Worm (Caenorhabditis elegans): ENCODE results near the gene F55C5.17.

Gene F55C5.17

ce11 chrV:12291587-12291986 is 10.8 kb upstream of the F55C5.17 start, which contains the start of the genes srpa-68 and srh-16 (continued):
- TF ChIP-seq T07F8.4 (tag; optimal IDR thresholded peaks at IDR 0.05) (no peak), attf-5 (GFP tag; optimal IDR thresholded peaks at IDR 0.05) (peak; percentile 73), lin-26 (GFP tag; IDR thresholded peaks at IDR 0.05) (no peak), C06A6.2 (GFP tag; conservative IDR thresholded peaks at IDR 0.05) (peak; percentile 72), madf-10 (tag; optimal IDR thresholded peaks at IDR 0.05) (peak; percentile 58), nhr-90 (tag; optimal IDR thresholded peaks at IDR 0.05) (peak; percentile 12), Y53G8AR.9 (GFP tag; conservative IDR thresholded peaks at IDR 0.05) (peak; percentile 94), D2030.7 (GFP tag; IDR thresholded peaks at IDR 0.05) (peak; percentile 52; the same call in 1 of the 2 replicates), Y56A3A.18 (GFP tag; IDR thresholded peaks at IDR 0.05) (peak; percentile 93), K11D2.4 (GFP tag; IDR thresholded peaks at IDR 0.05) (peak; percentile 74; the same call in 1 of the 2 replicates), rcor-1 (GFP tag; IDR thresholded peaks at IDR 0.05) (peak; percentile 89), cebp-1 (GFP tag; IDR thresholded peaks at IDR 0.05) (no peak), cebp-1 (tag; optimal IDR thresholded peaks at IDR 0.05) (peak; percentile 85), F39B2.1 (GFP tag; IDR thresholded peaks at IDR 0.05) (0 out of 2 replicates have a peak, but pooled peaks have one; percentile 78), snpc-3.4 (tag; optimal IDR thresholded peaks at IDR 0.05) (peak; percentile 70), egl-18 (GFP tag; IDR thresholded peaks at IDR 0.05) (no peak), lir-1 (GFP tag; conservative IDR thresholded peaks at IDR 0.05) (0 out of 2 replicates have a peak, but pooled peaks have one; percentile 41), tbp1 (GFP tag; optimal IDR thresholded peaks at IDR 0.05) (peak; percentile 67), B0336.3 (GFP tag; IDR thresholded peaks at IDR 0.05) (peak; percentile 78), Y53F4B.3 (GFP tag; IDR thresholded peaks at IDR 0.05) (0 out of 2 replicates have a peak, but pooled peaks have one; percentile 25), rec-8 (tag; optimal IDR thresholded peaks at IDR 0.05) (peak in 1 of 2 experiments; percentile 30), F33H1.4 (GFP tag; IDR thresholded peaks at IDR 0.05) (peak; percentile 70), B0261.1 (tag; optimal IDR thresholded peaks at IDR 0.05) (peak; percentile 11), let-607 (tag; optimal IDR thresholded peaks at IDR 0.05) (peak; percentile 82 to 94), F52B5.7 (tag; optimal IDR thresholded peaks at IDR 0.05) (no peak), ekl-4 (GFP tag; IDR thresholded peaks at IDR 0.05) (peak; percentile 84), lsl-1 (GFP tag; optimal IDR thresholded peaks at IDR 0.05) (peak; percentile 68), F49E8.2 (tag; optimal IDR thresholded peaks at IDR 0.05; ENCODE audit: insufficient read depth) (peak; percentile 20), K12H6.12 (tag; optimal IDR thresholded peaks at IDR 0.05) (peak; percentile 49), tlf-1 (GFP tag; optimal IDR thresholded peaks at IDR 0.05) (peak; percentile 80), lin-40 (tag; optimal IDR thresholded peaks at IDR 0.05) (peak; percentile 88), repo-1 (tag; optimal IDR thresholded peaks at IDR 0.05) (peak; percentile 70), attf-3 (GFP tag; conservative IDR thresholded peaks at IDR 0.05) (peak; percentile 80), dpl-1 (GFP tag; optimal IDR thresholded peaks at IDR 0.05) (peak; percentile 90), Y67H2A.10 (GFP tag; conservative IDR thresholded peaks at IDR 0.05) (no peak), ztf-18 (tag; optimal IDR thresholded peaks at IDR 0.05) (peak; percentile 99)

ce11 chrV:12294091-12294490 is 8.2 kb upstream of the F55C5.17 start:
- TF ChIP-seq F33H1.4 (GFP tag; IDR thresholded peaks at IDR 0.05) (no peak), mel-28 (tag; optimal IDR thresholded peaks at IDR 0.05; ENCODE audit: borderline replicate concordance) (no peak), lsy-27 (tag; optimal IDR thresholded peaks at IDR 0.05; ENCODE audit: borderline replicate concordance, insufficient read depth) (no peak), F37B4.10 (GFP tag; IDR thresholded peaks at IDR 0.05) (no peak), lin-26 (GFP tag; IDR thresholded peaks at IDR 0.05) (no peak), F10E7.11 (tag; optimal IDR thresholded peaks at IDR 0.05) (no peak), die-1 (tag; optimal IDR thresholded peaks at IDR 0.05) (no peak), cebp-1 (GFP tag; IDR thresholded peaks at IDR 0.05) (no peak), cebp-1 (tag; optimal IDR thresholded peaks at IDR 0.05) (no peak), madf-6 (GFP tag; IDR thresholded peaks at IDR 0.05) (no peak), F23B12.7 (tag; optimal IDR thresholded peaks at IDR 0.05; ENCODE audit: insufficient read depth) (no peak), ztf-26 (tag; optimal IDR thresholded peaks at IDR 0.05) (no peak), lin-54 (GFP tag; optimal IDR thresholded peaks at IDR 0.05) (no peak), unc-130 (GFP tag; optimal IDR thresholded peaks at IDR 0.05) (no peak)

All from whole organism, young adult.